Worm (Caenorhabditis elegans): ENCODE measurements around the gene ZK470.4.
A peak's percentile ranks its signal among the peaks of the same experiment; 100 is the strongest.

ZK470.4 gene

ce11 chrX:4157896-4158295 lies 18.3 kb upstream of the ZK470.4 start:
- no peak for TF ChIP-seq hmbx-1 (tag; optimal IDR thresholded peaks at IDR 0.05)
- TF ChIP-seq tbx-37 (GFP tag; conservative IDR thresholded peaks at IDR 0.05), result no peak
- no peak for TF ChIP-seq pes-1 (GFP tag; IDR thresholded peaks at IDR 0.05)
- peak; percentile 78 for TF ChIP-seq hmg-4 (GFP tag; optimal IDR thresholded peaks at IDR 0.05)
- no peak for TF ChIP-seq tra-4 (tag; optimal IDR thresholded peaks at IDR 0.05)
- TF ChIP-seq ceh-13 (GFP tag; optimal IDR thresholded peaks at IDR 0.05), result no peak
- peak; percentile 14 for TF ChIP-seq F13C5.2 (tag; optimal IDR thresholded peaks at IDR 0.05)
- TF ChIP-seq B0310.2 (tag; optimal IDR thresholded peaks at IDR 0.05), result no peak
- 0 out of 2 replicates have a peak, but pooled peaks have one; percentile 53 for TF ChIP-seq scrt-1 (GFP tag; IDR thresholded peaks at IDR 0.05)
- no peak for TF ChIP-seq ama-1 (optimal IDR thresholded peaks at IDR 0.05)

- TF ChIP-seq tbx-11 (GFP tag; IDR thresholded peaks at IDR 0.05) (no peak), aly-1 (tag; optimal IDR thresholded peaks at IDR 0.05) (no peak), F13C5.2 (tag; optimal IDR thresholded peaks at IDR 0.05) (no peak), tbx-37 (GFP tag; conservative IDR thresholded peaks at IDR 0.05) (no peak)
Observed at ce11 chrX:4154784-4155183, 15.2 kb upstream of the ZK470.4 start.

DNA sequence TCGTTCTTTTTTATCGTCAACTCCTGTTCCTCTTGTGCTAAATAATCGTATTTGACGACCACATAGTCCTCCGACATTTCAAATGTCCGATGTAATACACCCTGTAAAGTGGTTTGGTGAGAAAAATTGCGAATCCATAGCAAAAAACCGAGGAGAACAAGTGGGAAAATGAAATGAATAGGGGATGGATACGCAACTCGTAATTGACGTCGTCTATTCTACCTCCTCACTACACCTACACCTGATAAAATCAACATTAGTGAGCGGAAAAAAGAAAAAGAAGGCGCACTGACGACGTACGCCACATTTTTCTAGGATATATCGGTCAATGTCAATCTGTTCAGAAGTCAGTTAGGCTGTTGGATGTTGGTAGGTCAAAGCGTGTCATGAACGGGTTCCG lies 13.8 kb upstream of the ZK470.4 start, which contains the start of gene nck-1:
Gene nck-1 (minus strand): TSS at position 101 of the 400 bp plus-strand sequence.
- TF ChIP-seq aly-1 (tag; optimal IDR thresholded peaks at IDR 0.05), result no peak
- no peak for TF ChIP-seq hnd-1 (tag; optimal IDR thresholded peaks at IDR 0.05)
- TF ChIP-seq flt-1 (GFP tag; IDR thresholded peaks at IDR 0.05), result no peak
- TF ChIP-seq ceh-13 (GFP tag; optimal IDR thresholded peaks at IDR 0.05), result no peak
- no peak for TF ChIP-seq ets-7 (tag; optimal IDR thresholded peaks at IDR 0.05)
- TF ChIP-seq tra-4 (tag; optimal IDR thresholded peaks at IDR 0.05), result no peak
- no peak for TF ChIP-seq B0310.2 (tag; optimal IDR thresholded peaks at IDR 0.05)
- no peak for TF ChIP-seq hmg-4 (GFP tag; optimal IDR thresholded peaks at IDR 0.05)
- TF ChIP-seq ama-1 (optimal IDR thresholded peaks at IDR 0.05), result no peak
- TF ChIP-seq pes-1 (GFP tag; IDR thresholded peaks at IDR 0.05), result no peak
- no peak for TF ChIP-seq sea-1 (GFP tag; conservative IDR thresholded peaks at IDR 0.05)
- TF ChIP-seq tbx-11 (GFP tag; IDR thresholded peaks at IDR 0.05), result no peak
- TF ChIP-seq tbx-37 (GFP tag; conservative IDR thresholded peaks at IDR 0.05), result no peak
- no peak for TF ChIP-seq F13C5.2 (tag; optimal IDR thresholded peaks at IDR 0.05)
- TF ChIP-seq scrt-1 (GFP tag; IDR thresholded peaks at IDR 0.05), result no peak
- TF ChIP-seq hmbx-1 (tag; optimal IDR thresholded peaks at IDR 0.05), result no peak
- no peak for TF ChIP-seq ceh-36 (tag; optimal IDR thresholded peaks at IDR 0.05)

- TF ChIP-seq ceh-36 (tag; optimal IDR thresholded peaks at IDR 0.05) (no peak), scrt-1 (GFP tag; IDR thresholded peaks at IDR 0.05) (no peak), ets-7 (tag; optimal IDR thresholded peaks at IDR 0.05) (no peak), F13C5.2 (tag; optimal IDR thresholded peaks at IDR 0.05) (no peak), aly-1 (tag; optimal IDR thresholded peaks at IDR 0.05) (no peak), hmg-4 (GFP tag; optimal IDR thresholded peaks at IDR 0.05) (no peak), sea-1 (GFP tag; conservative IDR thresholded peaks at IDR 0.05) (no peak), ceh-13 (GFP tag; optimal IDR thresholded peaks at IDR 0.05) (no peak), hnd-1 (tag; optimal IDR thresholded peaks at IDR 0.05) (no peak), hmbx-1 (tag; optimal IDR thresholded peaks at IDR 0.05) (no peak), tbx-11 (GFP tag; IDR thresholded peaks at IDR 0.05) (no peak), B0310.2 (tag; optimal IDR thresholded peaks at IDR 0.05) (no peak), flt-1 (GFP tag; IDR thresholded peaks at IDR 0.05) (no peak)
Observed at ce11 chrX:4151206-4151605, 11.6 kb upstream of the ZK470.4 start.

DNA sequence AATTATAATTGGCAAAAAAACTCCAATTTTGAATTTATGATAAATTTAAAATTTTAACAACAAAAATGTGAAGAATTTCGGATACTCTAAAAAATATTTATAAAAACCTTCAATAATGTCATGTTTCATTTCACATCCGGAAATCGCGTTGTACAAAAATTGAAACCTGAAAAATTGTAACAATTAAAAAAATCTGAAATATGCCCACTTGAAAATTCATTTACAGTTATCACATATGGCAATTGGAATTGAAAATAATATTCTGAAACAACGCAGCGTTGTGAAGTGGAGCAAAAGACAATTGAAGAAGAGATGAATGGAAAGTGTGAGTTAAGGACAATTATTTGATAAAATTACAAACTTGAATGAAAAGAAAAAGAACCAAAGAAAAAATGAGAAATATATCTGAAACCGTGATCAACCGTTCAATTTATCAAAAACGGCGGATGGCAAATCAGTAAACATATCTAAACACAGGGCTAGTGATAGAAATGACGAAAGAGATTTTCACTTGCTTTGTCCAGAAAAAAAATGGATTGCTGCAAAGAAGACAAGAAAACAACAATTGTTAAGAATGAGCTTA lies 9.0 kb upstream of the ZK470.4 start:
- TF ChIP-seq flt-1 (GFP tag; IDR thresholded peaks at IDR 0.05) (no peak), ama-1 (optimal IDR thresholded peaks at IDR 0.05) (no peak), sea-1 (GFP tag; conservative IDR thresholded peaks at IDR 0.05) (no peak), hmg-4 (GFP tag; optimal IDR thresholded peaks at IDR 0.05) (no peak), scrt-1 (GFP tag; IDR thresholded peaks at IDR 0.05) (no peak), B0310.2 (tag; optimal IDR thresholded peaks at IDR 0.05) (no peak), hmbx-1 (tag; optimal IDR thresholded peaks at IDR 0.05) (no peak), pes-1 (GFP tag; IDR thresholded peaks at IDR 0.05) (no peak), tbx-11 (GFP tag; IDR thresholded peaks at IDR 0.05) (no peak), ceh-36 (tag; optimal IDR thresholded peaks at IDR 0.05) (no peak), ets-7 (tag; optimal IDR thresholded peaks at IDR 0.05) (no peak), tbx-37 (GFP tag; conservative IDR thresholded peaks at IDR 0.05) (no peak), hnd-1 (tag; optimal IDR thresholded peaks at IDR 0.05) (no peak), tra-4 (tag; optimal IDR thresholded peaks at IDR 0.05) (no peak), ceh-13 (GFP tag; optimal IDR thresholded peaks at IDR 0.05) (no peak), F13C5.2 (tag; optimal IDR thresholded peaks at IDR 0.05) (no peak), aly-1 (tag; optimal IDR thresholded peaks at IDR 0.05) (no peak)

ce11 chrX:4147600-4148448 lies 8.3 kb upstream of the ZK470.4 start:
- no peak for TF ChIP-seq ceh-36 (tag; optimal IDR thresholded peaks at IDR 0.05)
- no peak for TF ChIP-seq B0310.2 (tag; optimal IDR thresholded peaks at IDR 0.05)
- TF ChIP-seq scrt-1 (GFP tag; IDR thresholded peaks at IDR 0.05), result no peak
- no peak for TF ChIP-seq hmg-4 (GFP tag; optimal IDR thresholded peaks at IDR 0.05)
- no peak for TF ChIP-seq hmbx-1 (tag; optimal IDR thresholded peaks at IDR 0.05)
- no peak for TF ChIP-seq aly-1 (tag; optimal IDR thresholded peaks at IDR 0.05)
- TF ChIP-seq tbx-11 (GFP tag; IDR thresholded peaks at IDR 0.05), result no peak

DNA sequence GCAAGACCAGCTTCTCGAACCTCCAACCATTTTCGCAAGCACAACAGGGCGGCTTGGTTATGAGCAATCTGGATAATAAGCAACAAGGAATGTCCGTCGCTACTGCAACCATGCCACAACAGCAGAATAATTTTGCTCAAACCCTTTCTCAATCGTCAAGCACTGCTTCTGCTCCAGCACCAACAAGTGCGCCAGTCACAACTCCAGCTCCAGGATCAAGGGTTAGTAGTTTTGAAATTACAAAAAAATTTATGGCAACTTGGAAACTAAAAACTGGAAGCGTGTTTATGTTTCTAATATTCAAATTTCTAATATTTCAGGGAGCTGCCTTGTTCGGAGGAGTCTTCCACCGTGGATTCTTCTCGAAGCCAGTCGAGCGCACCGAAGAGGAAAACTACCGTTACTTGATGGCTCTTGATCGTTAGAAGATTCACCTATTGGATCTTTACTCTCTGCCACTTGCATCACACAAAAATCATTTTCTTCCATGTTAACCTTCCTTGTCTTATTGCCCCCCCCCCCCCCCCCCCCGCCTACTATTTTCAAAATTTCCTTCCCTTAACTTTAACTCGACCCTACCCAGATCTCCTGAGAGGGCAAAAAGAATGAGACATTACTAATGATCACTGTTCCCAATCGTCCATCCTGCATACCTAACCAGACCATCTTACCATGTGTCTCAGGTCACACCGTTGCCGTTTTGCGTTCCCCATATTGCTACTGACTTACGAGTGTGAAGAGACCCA lies 7.4 kb upstream of the ZK470.4 start:
- TF ChIP-seq hmbx-1 (tag; optimal IDR thresholded peaks at IDR 0.05) (no peak), scrt-1 (GFP tag; IDR thresholded peaks at IDR 0.05) (no peak), F13C5.2 (tag; optimal IDR thresholded peaks at IDR 0.05) (no peak), flt-1 (GFP tag; IDR thresholded peaks at IDR 0.05) (no peak), hmg-4 (GFP tag; optimal IDR thresholded peaks at IDR 0.05) (no peak), tra-4 (tag; optimal IDR thresholded peaks at IDR 0.05) (no peak), aly-1 (tag; optimal IDR thresholded peaks at IDR 0.05) (no peak), hnd-1 (tag; optimal IDR thresholded peaks at IDR 0.05) (no peak), B0310.2 (tag; optimal IDR thresholded peaks at IDR 0.05) (no peak), sea-1 (GFP tag; conservative IDR thresholded peaks at IDR 0.05) (no peak), ama-1 (optimal IDR thresholded peaks at IDR 0.05) (no peak), pes-1 (GFP tag; IDR thresholded peaks at IDR 0.05) (no peak), ceh-13 (GFP tag; optimal IDR thresholded peaks at IDR 0.05) (no peak), tbx-11 (GFP tag; IDR thresholded peaks at IDR 0.05) (no peak), ets-7 (tag; optimal IDR thresholded peaks at IDR 0.05) (no peak), tbx-37 (GFP tag; conservative IDR thresholded peaks at IDR 0.05) (no peak), ceh-36 (tag; optimal IDR thresholded peaks at IDR 0.05) (no peak)
